Fruit fly (Drosophila melanogaster): ENCODE measurements around the gene CG34300.

The CG34300 gene

DNA sequence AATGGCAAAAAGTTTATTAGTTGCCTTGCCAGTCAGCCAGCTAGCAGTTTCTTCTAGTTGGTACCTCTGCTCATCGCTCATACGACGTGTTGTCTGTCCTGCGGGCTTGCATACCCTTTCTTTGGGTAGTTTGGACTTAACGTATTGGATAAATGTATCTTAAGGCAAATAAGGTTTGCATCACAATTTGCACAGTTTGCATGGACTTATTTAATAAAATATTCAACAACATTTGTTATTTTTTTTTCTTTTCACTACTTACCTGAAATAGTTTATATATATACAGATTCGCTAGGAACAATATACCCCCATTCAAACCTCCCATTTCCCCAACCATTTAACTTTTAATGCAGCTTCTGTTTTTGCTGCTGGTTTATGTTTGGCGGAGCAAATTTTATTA lies 24.9 kb upstream of the CG34300 start:
- TF ChIP-seq usp (GFP tag; optimal IDR thresholded peaks at IDR 0.05): no peak
- TF ChIP-seq EcR (GFP tag; optimal IDR thresholded peaks at IDR 0.05): no peak
- TF ChIP-seq psq (optimal IDR thresholded peaks at IDR 0.05): no peak
- no peak for TF ChIP-seq pan (optimal IDR thresholded peaks at IDR 0.05)
- no peak for TF ChIP-seq CG8478 (optimal IDR thresholded peaks at IDR 0.05)
- no peak for TF ChIP-seq Dll (optimal IDR thresholded peaks at IDR 0.05)

DNA sequence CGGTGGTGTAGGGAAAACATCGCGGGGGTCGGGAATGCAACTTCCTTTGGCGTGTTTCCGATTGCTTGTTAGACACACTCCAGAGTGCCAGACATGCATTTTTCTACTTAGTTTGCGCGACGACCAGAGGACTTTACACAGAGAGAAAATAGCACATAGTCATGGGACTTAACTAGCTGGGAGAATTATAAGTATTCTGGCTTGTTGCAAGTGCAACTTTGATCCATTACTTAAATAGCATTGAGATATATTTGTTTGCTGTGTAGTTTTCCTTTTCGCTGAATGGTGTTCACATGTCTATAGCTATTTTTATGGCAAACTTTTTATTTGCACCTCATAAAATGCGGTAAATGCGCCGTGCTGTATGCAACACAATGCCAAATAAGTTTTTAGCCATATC lies 23.4 kb upstream of the CG34300 start:
- TF ChIP-seq psq (optimal IDR thresholded peaks at IDR 0.05): no peak
- TF ChIP-seq pan (optimal IDR thresholded peaks at IDR 0.05): no peak
- no peak for TF ChIP-seq EcR (GFP tag; optimal IDR thresholded peaks at IDR 0.05)
- TF ChIP-seq CG8478 (optimal IDR thresholded peaks at IDR 0.05): no peak
- no peak for TF ChIP-seq Dll (optimal IDR thresholded peaks at IDR 0.05)
- no peak for TF ChIP-seq usp (GFP tag; optimal IDR thresholded peaks at IDR 0.05)

dm6 chr3R:30326634-30327033 lies 20.2 kb upstream of the CG34300 start:
- TF ChIP-seq Dll (optimal IDR thresholded peaks at IDR 0.05) (no peak), usp (GFP tag; optimal IDR thresholded peaks at IDR 0.05) (no peak), EcR (GFP tag; optimal IDR thresholded peaks at IDR 0.05) (no peak), psq (optimal IDR thresholded peaks at IDR 0.05) (no peak), pan (optimal IDR thresholded peaks at IDR 0.05) (no peak), CG8478 (optimal IDR thresholded peaks at IDR 0.05) (no peak)

DNA sequence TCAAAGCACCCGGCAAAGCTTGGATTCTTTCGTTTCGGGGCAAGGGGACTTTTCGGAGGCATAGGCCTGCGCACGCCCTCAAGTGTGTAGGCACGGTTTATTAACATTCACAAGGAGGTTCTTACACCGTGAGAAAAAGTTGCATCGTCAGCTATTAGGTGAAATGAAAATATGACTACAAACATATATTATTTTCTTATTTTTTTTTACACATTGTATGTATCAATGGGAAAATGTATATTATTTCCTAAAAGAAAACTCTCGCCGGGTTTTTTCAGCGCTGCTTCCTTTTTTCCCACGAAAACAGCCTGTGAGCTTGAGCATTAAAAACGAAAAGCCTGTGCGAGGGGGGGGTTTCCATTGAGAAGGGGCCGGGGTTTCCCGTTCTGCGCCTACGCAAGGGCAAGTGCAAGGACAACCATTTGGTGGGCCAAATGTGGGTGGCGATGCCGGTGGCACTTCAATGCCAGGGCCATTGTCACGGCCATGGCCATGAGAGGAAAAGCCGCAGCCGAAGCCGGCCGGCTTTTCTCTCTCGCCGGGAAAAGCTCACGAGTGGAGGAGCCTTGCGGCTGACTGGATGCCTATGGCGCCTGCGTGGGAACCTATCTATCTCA lies 19.1 kb upstream of the CG34300 start:
- TF ChIP-seq CG8478 (optimal IDR thresholded peaks at IDR 0.05) (no peak), psq (optimal IDR thresholded peaks at IDR 0.05) (no peak)

DNA sequence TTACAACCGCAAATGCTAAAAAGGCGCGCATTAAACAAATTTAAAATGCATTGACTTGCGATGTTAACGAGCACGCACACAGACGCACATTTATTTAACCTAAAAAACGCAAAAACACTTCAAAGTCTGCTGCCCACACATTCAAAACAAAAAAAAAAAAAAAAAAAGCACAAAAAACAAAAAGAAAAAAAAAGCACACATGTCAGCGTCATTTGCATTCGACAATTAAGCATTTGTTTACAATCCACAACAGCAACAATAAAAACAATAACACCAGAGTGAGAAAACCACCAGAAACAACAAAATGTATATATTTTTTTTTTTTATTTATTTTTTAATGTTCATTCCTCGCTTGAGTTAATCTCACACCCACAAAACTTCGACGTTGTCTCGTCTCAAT lies 7.9 kb upstream of the CG34300 start:
- TF ChIP-seq EcR (GFP tag; optimal IDR thresholded peaks at IDR 0.05) (no peak), CG8478 (optimal IDR thresholded peaks at IDR 0.05) (no peak), pan (optimal IDR thresholded peaks at IDR 0.05) (no peak), Dll (optimal IDR thresholded peaks at IDR 0.05) (no peak), psq (optimal IDR thresholded peaks at IDR 0.05) (no peak), usp (GFP tag; optimal IDR thresholded peaks at IDR 0.05) (no peak)

DNA sequence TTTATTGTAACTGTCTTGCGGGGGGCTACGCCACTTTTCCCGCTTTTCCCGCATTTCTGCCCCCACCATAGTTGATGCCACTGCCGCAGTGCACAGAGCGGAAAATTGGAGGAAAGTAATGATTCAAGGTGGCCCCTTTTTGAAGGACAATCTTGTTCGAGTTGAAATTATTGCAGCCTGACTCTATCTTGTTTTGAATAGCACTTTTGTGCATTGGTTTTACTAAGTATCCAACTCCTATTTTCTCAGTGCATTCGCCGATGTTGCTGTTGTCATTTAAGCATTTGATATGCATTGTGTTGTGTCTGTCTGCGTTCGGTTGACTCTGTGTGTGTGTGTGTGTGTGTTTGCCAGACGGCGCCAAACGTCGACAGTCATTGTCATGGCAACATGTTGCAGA lies 6.1 kb upstream of the CG34300 start:
- TF ChIP-seq CG8478 (optimal IDR thresholded peaks at IDR 0.05) (no peak), psq (optimal IDR thresholded peaks at IDR 0.05) (no peak), EcR (GFP tag; optimal IDR thresholded peaks at IDR 0.05) (no peak), usp (GFP tag; optimal IDR thresholded peaks at IDR 0.05) (no peak)

dm6 chr3R:30307881-30308482 lies 1.5 kb upstream of the CG34300 start:
- TF ChIP-seq pan (optimal IDR thresholded peaks at IDR 0.05) (no peak), Dll (optimal IDR thresholded peaks at IDR 0.05) (no peak), CG8478 (optimal IDR thresholded peaks at IDR 0.05) (no peak), EcR (GFP tag; optimal IDR thresholded peaks at IDR 0.05) (no peak), psq (optimal IDR thresholded peaks at IDR 0.05) (no peak), usp (GFP tag; optimal IDR thresholded peaks at IDR 0.05) (no peak)

DNA sequence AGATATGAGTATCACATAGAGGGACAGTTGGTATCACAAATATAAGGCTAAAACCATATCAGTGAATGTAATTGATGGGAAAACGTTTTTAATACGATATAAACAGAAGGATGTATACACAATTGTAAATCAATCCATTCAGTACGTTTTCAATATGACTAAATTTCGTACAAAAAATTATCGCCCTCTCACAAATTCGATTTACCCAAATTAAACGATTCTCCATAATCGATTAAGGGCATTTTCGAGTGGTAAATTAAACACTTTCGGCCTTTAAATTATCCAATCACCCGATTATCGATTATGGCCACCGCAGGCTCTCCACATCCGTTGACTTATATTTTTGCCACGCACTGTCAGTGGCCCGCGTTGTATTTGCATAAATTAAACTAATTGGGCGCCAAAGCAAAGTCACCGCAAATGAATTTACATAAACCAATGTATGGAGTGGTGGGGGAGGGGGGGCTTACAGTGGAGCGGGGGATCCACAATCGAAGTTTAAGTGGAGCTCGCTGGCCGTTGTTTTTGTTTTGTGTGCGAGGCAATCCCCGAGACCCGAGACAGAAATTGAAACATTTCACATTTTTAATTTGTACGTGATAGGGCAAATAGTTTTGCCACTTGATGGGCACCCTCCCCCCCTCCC lies 1.4 kb downstream of the CG34300 start:
- TF ChIP-seq usp (GFP tag; optimal IDR thresholded peaks at IDR 0.05) (no peak), psq (optimal IDR thresholded peaks at IDR 0.05) (no peak), Dll (optimal IDR thresholded peaks at IDR 0.05) (no peak)

- no peak for TF ChIP-seq pan (optimal IDR thresholded peaks at IDR 0.05)
- no peak for TF ChIP-seq Dll (optimal IDR thresholded peaks at IDR 0.05)
- TF ChIP-seq psq (optimal IDR thresholded peaks at IDR 0.05): no peak
- no peak for TF ChIP-seq EcR (GFP tag; optimal IDR thresholded peaks at IDR 0.05)
- TF ChIP-seq CG8478 (optimal IDR thresholded peaks at IDR 0.05): no peak
- TF ChIP-seq usp (GFP tag; optimal IDR thresholded peaks at IDR 0.05): no peak
Measured at dm6 chr3R:30303351-30303750, 3.1 kb downstream of the CG34300 start.

dm6 chr3R:30297652-30298051 lies 8.8 kb downstream of the CG34300 start:
- TF ChIP-seq pan (optimal IDR thresholded peaks at IDR 0.05): no peak
- no peak for TF ChIP-seq EcR (GFP tag; optimal IDR thresholded peaks at IDR 0.05)
- TF ChIP-seq usp (GFP tag; optimal IDR thresholded peaks at IDR 0.05): no peak
- no peak for TF ChIP-seq psq (optimal IDR thresholded peaks at IDR 0.05)
- no peak for TF ChIP-seq Dll (optimal IDR thresholded peaks at IDR 0.05)
- no peak for TF ChIP-seq CG8478 (optimal IDR thresholded peaks at IDR 0.05)

DNA sequence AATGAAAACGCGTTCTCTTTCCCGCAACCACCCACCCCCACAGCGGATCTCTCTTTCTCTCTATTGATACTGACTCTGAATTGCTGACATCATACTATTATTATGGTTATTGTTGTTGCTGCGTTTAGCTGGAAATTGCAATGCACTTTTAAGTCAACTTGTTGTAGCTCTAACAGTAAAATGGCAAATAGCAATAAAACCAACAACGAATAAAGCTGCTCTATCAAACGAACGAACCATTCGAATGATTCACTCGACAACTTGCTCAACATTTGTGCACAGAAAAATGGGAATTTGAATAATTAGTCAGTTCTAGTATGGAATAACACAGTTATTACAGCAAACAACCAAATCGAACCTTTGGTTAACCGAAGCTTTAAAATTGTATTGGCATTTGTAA lies 9.6 kb downstream of the CG34300 start:
- TF ChIP-seq usp (GFP tag; optimal IDR thresholded peaks at IDR 0.05) (no peak), Dll (optimal IDR thresholded peaks at IDR 0.05) (no peak), CG8478 (optimal IDR thresholded peaks at IDR 0.05) (no peak), EcR (GFP tag; optimal IDR thresholded peaks at IDR 0.05) (no peak), pan (optimal IDR thresholded peaks at IDR 0.05) (no peak), psq (optimal IDR thresholded peaks at IDR 0.05) (no peak)

- TF ChIP-seq psq (optimal IDR thresholded peaks at IDR 0.05) (no peak), usp (GFP tag; optimal IDR thresholded peaks at IDR 0.05) (no peak), CG8478 (optimal IDR thresholded peaks at IDR 0.05) (no peak), EcR (GFP tag; optimal IDR thresholded peaks at IDR 0.05) (no peak), Dll (optimal IDR thresholded peaks at IDR 0.05) (no peak), pan (optimal IDR thresholded peaks at IDR 0.05) (no peak)
Measured at dm6 chr3R:30296035-30296434, 10.4 kb downstream of the CG34300 start.

DNA sequence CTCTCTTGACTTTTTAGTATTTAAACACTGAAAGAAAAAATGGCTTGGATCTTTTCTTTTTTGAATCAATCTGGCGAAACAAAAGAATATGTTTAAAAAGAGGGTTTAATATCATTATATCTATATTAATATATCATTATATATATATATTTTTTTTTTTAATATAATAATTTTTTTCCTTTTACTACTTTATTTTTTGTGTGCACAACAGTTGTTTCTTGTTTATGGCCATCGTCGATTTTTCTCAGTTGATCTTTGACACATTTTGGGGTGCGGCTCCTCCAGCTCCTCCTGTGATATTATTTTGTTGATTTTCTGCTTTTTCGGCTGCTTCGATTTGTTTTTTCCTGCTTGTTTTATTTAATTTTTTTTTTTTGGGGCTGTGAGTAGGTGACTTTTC lies 11.4 kb downstream of the CG34300 start:
- TF ChIP-seq pan (optimal IDR thresholded peaks at IDR 0.05): no peak
- TF ChIP-seq usp (GFP tag; optimal IDR thresholded peaks at IDR 0.05): no peak
- TF ChIP-seq CG8478 (optimal IDR thresholded peaks at IDR 0.05): no peak
- no peak for TF ChIP-seq psq (optimal IDR thresholded peaks at IDR 0.05)
- TF ChIP-seq Dll (optimal IDR thresholded peaks at IDR 0.05): no peak
- no peak for TF ChIP-seq EcR (GFP tag; optimal IDR thresholded peaks at IDR 0.05)
